Worm (Caenorhabditis elegans) whole organism, L3 larva: Measurements from ENCODE around the gene C37C3.12.

Experiments
- ceh-16 ChIP-seq: sonication (generic microtip); optimal IDR thresholded peaks from 2 replicates; lab custom pipeline; 2017; ENCODE audit warnings: missing biosample characterization, missing genetic modification characterization
- nhr-12 ChIP-seq: fragments of 150-350 bp; optimal IDR thresholded peaks from 2 replicates; lab custom pipeline; 2014; ENCODE audit warnings: missing biosample characterization, missing genetic modification characterization
- nhr-25 ChIP-seq: sonication (generic microtip); optimal IDR thresholded peaks from 2 replicates; lab custom pipeline; 2017; ENCODE audit warnings: missing biosample characterization, missing genetic modification characterization
- skn-1 ChIP-seq: fragments of 150-350 bp; optimal IDR thresholded peaks from 2 replicates; lab custom pipeline; 2014; ENCODE audit warnings: missing biosample characterization, missing genetic modification characterization
- ztf-11 ChIP-seq: fragments of 150-350 bp; optimal IDR thresholded peaks from 2 replicates; lab custom pipeline; 2014; ENCODE audit warnings: missing biosample characterization, missing genetic modification characterization

DNA sequence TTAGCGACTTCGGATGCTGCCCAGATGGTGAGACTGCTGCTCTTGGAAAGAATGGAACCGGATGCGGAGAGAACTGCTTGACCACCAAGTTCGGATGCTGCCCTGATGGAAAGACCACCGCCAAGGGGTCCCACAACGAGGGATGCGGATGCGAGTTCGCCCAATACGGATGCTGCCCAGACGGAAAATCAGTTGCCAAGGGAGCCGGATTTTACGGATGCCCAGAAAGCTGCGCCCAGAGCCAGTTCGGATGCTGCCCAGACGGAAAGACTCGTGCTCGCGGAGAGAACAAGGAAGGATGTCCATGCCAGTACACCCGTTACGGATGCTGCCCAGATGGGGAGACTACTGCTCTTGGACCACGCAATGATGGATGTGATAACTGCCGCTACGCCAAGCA is 8.4 kb downstream of the C37C3.12 start:
- no peak for TF ChIP-seq nhr-12 (tag; lab: Kevin White, UChicago)
- TF ChIP-seq ztf-11 (tag; lab: Kevin White, UChicago): no peak
- no peak for TF ChIP-seq skn-1 (tag; lab: Kevin White, UChicago)
- no peak for TF ChIP-seq ceh-16
- TF ChIP-seq nhr-25 (tag; lab: Kevin White, UChicago): no peak
